Fruit fly (Drosophila melanogaster) whole organism, embryonic: ENCODE results near the gene glob1.

Experiments used
- ATbp ChIP-seq: fragments of 200-800 bp; sonication (Bioruptor generic); optimal IDR thresholded peaks from 2 replicates; lab custom pipeline; 2017; ENCODE audit warnings: missing biosample characterization, mild to moderate bottlenecking, missing genetic modification characterization, missing genetic modification reagents
- CG10274 ChIP-seq: fragments of 200-800 bp; sonication (Bioruptor generic); optimal IDR thresholded peaks from 3 replicates; lab custom pipeline; 2017; ENCODE audit warnings: missing biosample characterization, mild to moderate bottlenecking, missing genetic modification characterization
- CG10431 ChIP-seq: fragments of 200-800 bp; sonication (Bioruptor generic); optimal IDR thresholded peaks from 3 replicates; lab custom pipeline; 2018; ENCODE audit warnings: missing biosample characterization, mild to moderate bottlenecking, missing genetic modification characterization
- CG11504 ChIP-seq: fragments of 200-800 bp; sonication (Bioruptor generic); optimal IDR thresholded peaks from 3 replicates; lab custom pipeline; 2019; ENCODE audit warnings: missing biosample characterization, mild to moderate bottlenecking, missing genetic modification characterization, moderate library complexity
- CG11695 ChIP-seq: fragments of 200-800 bp; sonication (Bioruptor generic); IDR thresholded peaks from 3 replicates; pipeline ENCODE4 v1.3.6; 2022; ENCODE audit warnings: missing biosample characterization, missing genetic modification characterization
- CG12769 ChIP-seq: fragments of 200-800 bp; sonication (Bioruptor generic); optimal IDR thresholded peaks from 2 replicates; lab custom pipeline; 2019; ENCODE audit warnings: missing biosample characterization, mild to moderate bottlenecking, missing genetic modification characterization, moderate library complexity
- CG15601 ChIP-seq: fragments of 200-800 bp; sonication (Bioruptor generic); optimal IDR thresholded peaks from 3 replicates; lab custom pipeline; 2019; ENCODE audit warnings: missing biosample characterization, mild to moderate bottlenecking, missing genetic modification characterization, moderate library complexity
- CG15696 ChIP-seq: fragments of 200-800 bp; sonication (Bioruptor generic); optimal IDR thresholded peaks from 2 replicates; lab custom pipeline; 2019; ENCODE audit warnings: missing biosample characterization, mild to moderate bottlenecking, missing genetic modification characterization, moderate library complexity
- CG16863 ChIP-seq: fragments of 200-800 bp; sonication (Bioruptor generic); optimal IDR thresholded peaks from 3 replicates; lab custom pipeline; 2016; ENCODE audit warnings: missing biosample characterization, missing genetic modification characterization
- CG2678 ChIP-seq: fragments of 200-800 bp; sonication (Bioruptor generic); optimal IDR thresholded peaks from 3 replicates; lab custom pipeline; 2019; ENCODE audit warnings: missing biosample characterization, mild to moderate bottlenecking, missing genetic modification characterization, moderate library complexity
- CG2875 ChIP-seq: fragments of 200-800 bp; sonication (Bioruptor generic); optimal IDR thresholded peaks from 2 replicates; lab custom pipeline; 2017; ENCODE audit warnings: missing biosample characterization, mild to moderate bottlenecking, missing genetic modification characterization, missing genetic modification reagents
- CG34376 ChIP-seq: fragments of 200-800 bp; sonication (Bioruptor generic); optimal IDR thresholded peaks from 2 replicates; lab custom pipeline; 2018; ENCODE audit warnings: missing biosample characterization, mild to moderate bottlenecking, missing genetic modification characterization
- CG3847 ChIP-seq: fragments of 200-800 bp; sonication (Bioruptor generic); IDR thresholded peaks from 2 replicates; pipeline ENCODE4 v1.3.6; 2022; ENCODE audit warnings: missing biosample characterization, missing genetic modification characterization
- CG4328 ChIP-seq: fragments of 200-800 bp; sonication (Bioruptor generic); optimal IDR thresholded peaks from 3 replicates; lab custom pipeline; 2017; ENCODE audit warnings: missing biosample characterization, missing genetic modification reagents, missing genetic modification characterization
- CG6175 ChIP-seq: fragments of 200-800 bp; sonication (Bioruptor generic); IDR thresholded peaks from 3 replicates; pipeline ENCODE4 v1.3.6; 2022; ENCODE audit warnings: missing biosample characterization, missing genetic modification characterization
- CG7271 ChIP-seq: fragments of 200-800 bp; sonication (Bioruptor generic); optimal IDR thresholded peaks from 2 replicates; lab custom pipeline; 2018; ENCODE audit warnings: missing biosample characterization, mild to moderate bottlenecking, missing genetic modification characterization, moderate library complexity
- CG7372 ChIP-seq: fragments of 200-800 bp; sonication (Bioruptor generic); IDR thresholded peaks from 2 replicates; pipeline ENCODE4 v1.3.6; 2022; ENCODE audit warnings: missing biosample characterization, missing genetic modification characterization
- CG8765 ChIP-seq: fragments of 200-800 bp; sonication (Bioruptor generic); IDR thresholded peaks from 2 replicates; pipeline ENCODE4 v1.3.6; 2022; ENCODE audit warnings: missing biosample characterization, missing genetic modification characterization
- CG8924 ChIP-seq: fragments of 200-800 bp; optimal IDR thresholded peaks from 3 replicates; lab custom pipeline; 2019; ENCODE audit warnings: missing biosample characterization, mild to moderate bottlenecking, missing genetic modification characterization, moderate library complexity
- CHES-1-like ChIP-seq: fragments of 200-800 bp; sonication (Bioruptor generic); optimal IDR thresholded peaks from 2 replicates; lab custom pipeline; 2016; ENCODE audit warnings: missing biosample characterization, missing genetic modification characterization
- D19A ChIP-seq: fragments of 200-800 bp; optimal IDR thresholded peaks from 3 replicates; lab custom pipeline; 2019; ENCODE audit warnings: missing biosample characterization, mild to moderate bottlenecking, missing genetic modification characterization, moderate library complexity
- Doc3 ChIP-seq: fragments of 200-800 bp; sonication (Bioruptor generic); IDR thresholded peaks from 3 replicates; pipeline ENCODE4 v1.3.6; 2022; ENCODE audit warnings: missing biosample characterization, missing genetic modification characterization; ENCODE audit not compliant: partially characterized antibody
- Dp ChIP-seq: fragments of 200-800 bp; sonication (Bioruptor generic); optimal IDR thresholded peaks from 2 replicates; lab custom pipeline; 2018; ENCODE audit warnings: missing biosample characterization, mild to moderate bottlenecking, missing genetic modification characterization, moderate library complexity
- H15 ChIP-seq: fragments of 200-800 bp; sonication (Bioruptor generic); IDR thresholded peaks from 3 replicates; pipeline ENCODE4 v1.3.6; 2022; ENCODE audit warnings: missing biosample characterization, missing genetic modification characterization
- HLH4C ChIP-seq: fragments of 200-800 bp; sonication (Bioruptor generic); IDR thresholded peaks from 3 replicates; pipeline ENCODE4 v1.3.6; 2022; ENCODE audit warnings: missing biosample characterization, missing genetic modification characterization; ENCODE audit not compliant: partially characterized antibody
- HmgZ ChIP-seq: fragments of 200-800 bp; sonication (Bioruptor generic); optimal IDR thresholded peaks from 2 replicates; lab custom pipeline; 2018; ENCODE audit warnings: missing biosample characterization, mild to moderate bottlenecking, missing genetic modification characterization
- Mad ChIP-seq: fragments of 200-800 bp; sonication (Bioruptor generic); optimal IDR thresholded peaks from 2 replicates; lab custom pipeline; 2016; ENCODE audit warnings: missing biosample characterization, missing genetic modification characterization
- Max ChIP-seq: fragments of 200-800 bp; sonication (Bioruptor generic); optimal IDR thresholded peaks from 2 replicates; lab custom pipeline; 2016; ENCODE audit warnings: missing biosample characterization, mild to moderate bottlenecking, missing genetic modification characterization
- Optix ChIP-seq: fragments of 200-800 bp; sonication (Bioruptor generic); IDR thresholded peaks from 3 replicates; pipeline ENCODE4 v1.3.6; 2022; ENCODE audit warnings: missing biosample characterization, missing genetic modification characterization
- Sox102F ChIP-seq: fragments of 200-800 bp; sonication (Bioruptor generic); optimal IDR thresholded peaks from 2 replicates; lab custom pipeline; 2018; ENCODE audit warnings: missing biosample characterization, mild to moderate bottlenecking, missing genetic modification characterization, moderate library complexity
- Spps ChIP-seq: fragments of 200-800 bp; sonication (Bioruptor generic); optimal IDR thresholded peaks from 2 replicates; lab custom pipeline; 2018; ENCODE audit warnings: missing biosample characterization, mild to moderate bottlenecking, missing genetic modification characterization
- Sry-β ChIP-seq: fragments of 200-800 bp; sonication (Bioruptor generic); optimal IDR thresholded peaks from 2 replicates; lab custom pipeline; 2018; ENCODE audit warnings: missing biosample characterization, mild to moderate bottlenecking, missing genetic modification characterization, moderate library complexity
- Trl ChIP-seq, 3 experiments: fragments of >200 bp in 2 of 3; fragments of 200-800 bp in 1 of 3; sonication (Bioruptor generic) in 1 of 3; optimal IDR thresholded peaks; 2 replicates in 1 of 3; 3 replicates in 2 of 3; lab custom pipeline; 2016 to 2017; ENCODE audit warnings: missing biosample characterization in 1 of 3, missing genetic modification characterization in 1 of 3
- bowl ChIP-seq: fragments of 200-800 bp; sonication (Bioruptor generic); IDR thresholded peaks from 2 replicates; pipeline ENCODE4 v1.3.6; 2022; ENCODE audit warnings: missing biosample characterization, missing genetic modification characterization
- cas ChIP-seq: fragments of 200-800 bp; sonication (Bioruptor generic); IDR thresholded peaks from 2 replicates; pipeline ENCODE4 v1.3.6; 2022; ENCODE audit warnings: missing biosample characterization, missing genetic modification characterization
- cg ChIP-seq: fragments of 200-800 bp; sonication (Bioruptor generic); optimal IDR thresholded peaks from 3 replicates; lab custom pipeline; 2019; ENCODE audit warnings: missing biosample characterization, mild to moderate bottlenecking, missing genetic modification characterization, moderate library complexity
- crc ChIP-seq: fragments of 200-800 bp; sonication (Bioruptor generic); optimal IDR thresholded peaks from 2 replicates; lab custom pipeline; 2016; ENCODE audit warnings: missing biosample characterization, missing genetic modification characterization
- cwo ChIP-seq: fragments of 200-800 bp; sonication (Bioruptor generic); optimal IDR thresholded peaks from 3 replicates; lab custom pipeline; 2017; ENCODE audit warnings: missing biosample characterization, missing genetic modification characterization, mild to moderate bottlenecking, moderate library complexity, missing genetic modification reagents
- dati ChIP-seq: fragments of 200-800 bp; sonication (Bioruptor generic); IDR thresholded peaks from 2 replicates; pipeline ENCODE4 v1.3.6; 2022; ENCODE audit warnings: missing biosample characterization, missing genetic modification characterization
- fd64A ChIP-seq: fragments of 200-800 bp; sonication (Bioruptor generic); optimal IDR thresholded peaks from 3 replicates; lab custom pipeline; 2018; ENCODE audit warnings: missing biosample characterization, mild to moderate bottlenecking, missing genetic modification characterization
- fd96Cb ChIP-seq: fragments of 200-800 bp; sonication (Bioruptor generic); optimal IDR thresholded peaks from 2 replicates; lab custom pipeline; 2018; ENCODE audit warnings: missing biosample characterization, mild to moderate bottlenecking, missing genetic modification characterization, moderate library complexity
- fru ChIP-seq: fragments of >200 bp; optimal IDR thresholded peaks from 2 replicates; lab custom pipeline; 2017
- gcm ChIP-seq: fragments of 200-800 bp; sonication (Bioruptor generic); optimal IDR thresholded peaks from 2 replicates; lab custom pipeline; 2019; ENCODE audit warnings: missing biosample characterization, mild to moderate bottlenecking, missing genetic modification characterization, moderate library complexity
- gem ChIP-seq: fragments of 200-800 bp; sonication (Bioruptor generic); optimal IDR thresholded peaks from 2 replicates; lab custom pipeline; 2019; ENCODE audit warnings: missing biosample characterization, mild to moderate bottlenecking, missing genetic modification characterization, moderate library complexity
- lab ChIP-seq: fragments of 200-800 bp; sonication (Bioruptor generic); optimal IDR thresholded peaks from 3 replicates; lab custom pipeline; 2017; ENCODE audit warnings: missing biosample characterization, missing genetic modification characterization, mild to moderate bottlenecking, moderate library complexity, missing genetic modification reagents
- lov ChIP-seq, 2 experiments: fragments of 200-800 bp in 1 of 2; fragments of >200 bp in 1 of 2; sonication (Bioruptor generic) in 1 of 2; IDR thresholded peaks in 1 of 2; optimal IDR thresholded peaks in 1 of 2; 2 replicates in 1 of 2; 3 replicates in 1 of 2; pipeline versions ENCODE4 v1.3.6 to Lab custom; 2017 to 2022; ENCODE audit warnings: missing biosample characterization in 1 of 2, missing genetic modification characterization in 1 of 2
- odd ChIP-seq: fragments of 200-800 bp; sonication (Bioruptor generic); optimal IDR thresholded peaks from 2 replicates; lab custom pipeline; 2017; ENCODE audit warnings: missing biosample characterization, mild to moderate bottlenecking, missing genetic modification characterization
- ranshi ChIP-seq: fragments of 200-800 bp; sonication (Bioruptor generic); IDR thresholded peaks from 2 replicates; pipeline ENCODE4 v1.3.6; 2022; ENCODE audit warnings: missing biosample characterization, missing genetic modification characterization
- sens ChIP-seq: fragments of 200-800 bp; sonication (Bioruptor generic); peaks from one replicate; lab custom pipeline; 2016; ENCODE audit warnings: missing biosample characterization, missing genetic modification characterization
- sug ChIP-seq: fragments of 200-800 bp; optimal IDR thresholded peaks from 2 replicates; lab custom pipeline; 2019; ENCODE audit warnings: missing biosample characterization, mild to moderate bottlenecking, missing genetic modification characterization, moderate library complexity

glob1 gene

DNA sequence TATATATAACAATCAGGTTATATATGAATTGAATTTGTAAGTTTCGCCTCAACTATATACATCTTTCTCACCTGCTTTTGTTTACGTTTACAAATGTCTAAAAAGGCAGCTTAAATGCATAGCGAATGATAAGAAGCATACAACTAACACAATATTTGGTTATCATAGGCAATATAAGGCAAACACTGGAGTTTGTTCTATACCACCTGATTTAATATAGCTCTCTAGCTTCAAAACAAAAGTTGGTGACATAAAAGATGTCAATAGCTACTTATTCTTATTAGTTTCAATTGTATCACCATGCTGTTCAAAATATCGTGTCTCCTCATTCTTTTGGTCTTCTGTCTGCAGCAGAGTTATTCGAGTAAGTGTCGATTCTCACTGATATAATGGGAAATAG lies 21.5 kb upstream of the glob1 start (continued):
- no peak for TF ChIP-seq fd64A (GFP tag; lab: Kevin White, UChicago)
- no peak for TF ChIP-seq CG11504
- TF ChIP-seq CG16863 (GFP tag; lab: Kevin White, UChicago) = no peak
- TF ChIP-seq bowl = no peak
- TF ChIP-seq CG12769 (tag; lab: Kevin White, UChicago) = no peak
- TF ChIP-seq CG2678 (tag; lab: Kevin White, UChicago) = peak; percentile 41
- TF ChIP-seq HmgZ (tag; lab: Kevin White, UChicago) = no peak
- TF ChIP-seq CG8924 (tag; lab: Kevin White, UChicago) = no peak
- no peak for TF ChIP-seq gcm (GFP tag; lab: Kevin White, UChicago)
- no peak for TF ChIP-seq Spps (tag; lab: Kevin White, UChicago)
- no peak for TF ChIP-seq Trl (optimal IDR thresholded peaks at IDR 0.05; lab: Kevin White, UChicago)
- TF ChIP-seq Trl (GFP tag; optimal IDR thresholded peaks at IDR 0.05; lab: Kevin White, UChicago) = no peak
- TF ChIP-seq CG10274 (GFP tag; lab: Kevin White, UChicago) = no peak
- TF ChIP-seq HLH4C = no peak
- TF ChIP-seq Dp = no peak
- TF ChIP-seq Optix = no peak
- TF ChIP-seq Mad (GFP tag; lab: Kevin White, UChicago) = no peak
- no peak for TF ChIP-seq CG3847 (GFP tag; lab: Robert Waterston, UW)
- TF ChIP-seq CG4328 (GFP tag; lab: Kevin White, UChicago) = no peak
- no peak for TF ChIP-seq CG34376 (GFP tag; lab: Kevin White, UChicago)
- no peak for TF ChIP-seq cg
- peak; percentile 4 for TF ChIP-seq CG2875 (GFP tag; lab: Kevin White, UChicago)
- peak; percentile 10 for TF ChIP-seq odd (GFP tag; lab: Kevin White, UChicago)
- TF ChIP-seq fd96Cb = no peak
- TF ChIP-seq Sox102F (GFP tag; lab: Kevin White, UChicago) = peak; percentile 23
- no peak for TF ChIP-seq CG11695 (GFP tag; lab: Robert Waterston, UW)
- TF ChIP-seq Sry-β (GFP tag; lab: Kevin White, UChicago) = no peak
- no peak for TF ChIP-seq fru
- no peak for TF ChIP-seq cwo (GFP tag; lab: Kevin White, UChicago)
- TF ChIP-seq crc (GFP tag; lab: Kevin White, UChicago) = no peak
- TF ChIP-seq sug (tag; lab: Kevin White, UChicago) = no peak
- no peak for TF ChIP-seq lov (optimal IDR thresholded peaks at IDR 0.05; lab: Kevin White, UChicago)
- TF ChIP-seq lov (GFP tag; IDR thresholded peaks at IDR 0.05; lab: Robert Waterston, UW) = no peak
- no peak for TF ChIP-seq gem (tag; lab: Kevin White, UChicago)
- peak; percentile 3 for TF ChIP-seq CG15601 (tag; lab: Kevin White, UChicago)
- peak; percentile 31 for TF ChIP-seq lab (GFP tag; lab: Kevin White, UChicago)
- TF ChIP-seq D19A (tag; lab: Kevin White, UChicago) = no peak
- no peak for TF ChIP-seq cas (GFP tag; lab: Robert Waterston, UW)
- no peak for TF ChIP-seq CG8765 (GFP tag; lab: Robert Waterston, UW)
- TF ChIP-seq CG6175 (GFP tag; lab: Robert Waterston, UW) = no peak
- TF ChIP-seq CG10431 (GFP tag; lab: Kevin White, UChicago) = no peak
- no peak for TF ChIP-seq Max
- TF ChIP-seq ATbp = peak; percentile 64
- TF ChIP-seq CHES-1-like (GFP tag; lab: Kevin White, UChicago) = no peak
- no peak for TF ChIP-seq CG15696 (tag; lab: Kevin White, UChicago)
- TF ChIP-seq ranshi (GFP tag; lab: Robert Waterston, UW) = no peak
- TF ChIP-seq Doc3 (GFP tag; lab: Robert Waterston, UW) = no peak
- no peak for TF ChIP-seq CG7372 (GFP tag; lab: Robert Waterston, UW)
- peak; percentile 56 for TF ChIP-seq sens (GFP tag; lab: Kevin White, UChicago)
- TF ChIP-seq dati (GFP tag; lab: Robert Waterston, UW) = no peak
- no peak for TF ChIP-seq H15
- no peak for TF ChIP-seq CG7271 (tag; lab: Kevin White, UChicago)
